Fruit fly (Drosophila melanogaster): ENCODE results near the gene Sas10.
A peak's percentile ranks its signal among the peaks of the same experiment; 100 is the strongest.

The Sas10 gene

DNA sequence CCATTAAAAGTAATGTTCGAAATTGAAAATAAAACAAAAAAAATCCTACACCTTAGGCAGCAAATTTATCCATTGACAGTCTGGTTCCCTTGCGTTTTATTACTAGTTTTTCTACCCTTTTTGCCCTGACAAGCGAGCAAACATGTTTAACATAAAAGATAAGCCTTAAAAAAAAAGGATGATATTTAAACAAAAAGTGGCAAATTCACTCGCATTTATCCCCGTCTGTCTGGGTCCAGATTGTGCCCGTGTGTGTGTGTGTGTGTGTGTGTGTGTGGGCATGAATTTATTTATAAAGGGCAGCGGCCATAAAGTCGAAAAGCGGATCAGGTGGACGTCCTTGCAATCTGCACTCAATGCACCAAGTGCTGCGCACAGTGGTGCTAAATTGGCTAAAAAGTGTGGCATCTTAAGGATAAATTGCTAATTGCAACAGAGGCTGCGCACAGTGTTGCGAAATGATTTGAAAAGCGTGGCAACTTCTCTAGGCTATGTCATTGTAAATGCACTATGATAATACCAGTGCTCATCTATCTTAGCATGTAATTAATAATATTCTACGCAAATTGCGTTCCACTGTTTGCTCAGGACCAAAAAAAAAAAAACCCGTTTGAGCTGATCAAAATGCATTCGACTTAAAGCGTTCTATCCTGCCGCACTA, 16.5 kb upstream of the Sas10 start:
- TF ChIP-seq Crg-1 (GFP tag; optimal IDR thresholded peaks at IDR 0.05): no peak
- TF ChIP-seq CG33017 (tag; optimal IDR thresholded peaks at IDR 0.05): no peak
- TF ChIP-seq CG1620 (GFP tag; optimal IDR thresholded peaks at IDR 0.05): no peak
- TF ChIP-seq Mnt (GFP tag; optimal IDR thresholded peaks at IDR 0.05): no peak

DNA sequence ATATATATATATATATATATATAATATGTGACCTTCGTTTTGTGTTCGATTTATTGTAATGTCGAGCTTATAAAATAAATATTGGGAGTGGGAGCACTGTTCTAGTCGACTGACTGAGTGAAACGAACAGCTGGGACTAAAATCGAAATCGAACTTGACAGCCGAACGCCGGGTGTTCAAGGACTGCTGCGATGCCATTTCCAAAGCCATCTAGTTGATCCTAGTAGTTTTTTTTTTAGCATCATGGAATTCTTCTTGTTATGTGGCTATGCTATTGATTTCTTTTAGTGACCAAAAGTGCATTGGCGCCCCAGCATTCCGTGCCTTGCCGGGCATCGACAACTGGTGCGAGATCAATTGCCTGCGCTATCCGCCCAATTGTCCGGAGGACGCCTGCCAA, 11.6 kb upstream of the Sas10 start, which contains the start of gene CG3323:
Gene CG3323, minus strand, starts transcription at position 101 of the 400 bp plus-strand sequence.
- TF ChIP-seq bab1 (GFP tag; optimal IDR thresholded peaks at IDR 0.05) (no peak), CG1620 (GFP tag; optimal IDR thresholded peaks at IDR 0.05) (no peak), CG33017 (tag; optimal IDR thresholded peaks at IDR 0.05) (no peak), toe (GFP tag; optimal IDR thresholded peaks at IDR 0.05) (no peak), Crg-1 (GFP tag; optimal IDR thresholded peaks at IDR 0.05) (no peak), Hr96 (GFP tag; optimal IDR thresholded peaks at IDR 0.05) (no peak), pad (GFP tag; optimal IDR thresholded peaks at IDR 0.05) (no peak), cnc (optimal IDR thresholded peaks at IDR 0.05) (no peak), cic (GFP tag; optimal IDR thresholded peaks at IDR 0.05) (no peak), tj (GFP tag; optimal IDR thresholded peaks at IDR 0.05) (no peak), Clk (GFP tag; optimal IDR thresholded peaks at IDR 0.05) (no peak)

DNA sequence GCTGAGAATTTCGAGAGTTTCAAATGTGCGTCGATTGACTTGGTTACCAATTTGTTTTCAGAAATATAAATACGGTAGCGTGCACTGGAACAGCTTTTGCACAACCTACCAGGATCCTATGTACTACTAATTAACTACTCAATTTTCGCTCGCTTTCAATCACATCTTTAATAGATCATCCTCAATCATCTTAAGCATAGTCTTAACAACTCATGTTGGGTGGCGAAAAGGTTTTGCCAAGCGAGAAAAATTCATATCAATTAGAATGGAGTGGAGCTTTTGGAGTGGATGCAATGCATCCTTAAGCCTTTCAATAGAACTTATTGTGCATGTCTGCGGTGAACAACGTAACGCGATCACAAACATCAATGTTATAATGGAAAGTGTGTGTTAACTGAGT, 9.9 kb upstream of the Sas10 start, which contains the start of gene CG17764:
Gene CG17764, minus strand, starts transcription at position 101 of the 400 bp plus-strand sequence.
- TF ChIP-seq ovo (GFP tag; optimal IDR thresholded peaks at IDR 0.05) (no peak), pad (GFP tag; optimal IDR thresholded peaks at IDR 0.05) (no peak), CG14711 (tag; optimal IDR thresholded peaks at IDR 0.05) (no peak), Mnt (GFP tag; optimal IDR thresholded peaks at IDR 0.05) (no peak), toe (GFP tag; optimal IDR thresholded peaks at IDR 0.05) (no peak), cnc (optimal IDR thresholded peaks at IDR 0.05) (no peak), kay (GFP tag; ENCODE audit: borderline replicate concordance) (no peak), CG12768 (GFP tag; optimal IDR thresholded peaks at IDR 0.05) (no peak), bab1 (GFP tag; optimal IDR thresholded peaks at IDR 0.05) (no peak), Hr96 (GFP tag; optimal IDR thresholded peaks at IDR 0.05) (no peak), CG5204 (GFP tag; optimal IDR thresholded peaks at IDR 0.05) (no peak), Crg-1 (GFP tag; optimal IDR thresholded peaks at IDR 0.05) (no peak), tj (GFP tag; optimal IDR thresholded peaks at IDR 0.05) (no peak), CG11617 (GFP tag; optimal IDR thresholded peaks at IDR 0.05) (no peak), cic (GFP tag; optimal IDR thresholded peaks at IDR 0.05) (no peak), CG33017 (tag; optimal IDR thresholded peaks at IDR 0.05) (no peak), CG1620 (GFP tag; optimal IDR thresholded peaks at IDR 0.05) (no peak)

DNA sequence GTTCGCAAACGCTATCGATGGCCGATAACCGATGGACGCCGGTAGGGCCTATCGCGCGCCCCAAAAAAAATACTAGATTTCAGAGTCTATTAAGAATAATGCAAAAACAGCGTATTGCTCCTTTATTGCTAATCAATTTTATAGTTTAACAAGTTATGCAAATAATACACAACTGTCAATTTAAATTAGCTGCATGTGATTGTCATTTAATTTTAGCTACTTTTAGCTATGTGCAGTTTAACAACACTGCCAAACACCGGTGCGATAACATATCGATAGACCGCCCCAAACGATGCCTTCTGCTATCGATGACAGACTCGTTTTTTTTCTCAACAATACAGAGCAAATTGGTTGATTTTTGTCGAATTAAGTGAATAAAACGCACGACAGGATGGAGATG, 8.2 kb upstream of the Sas10 start, which contains the start of the genes Cdk7 and snf:
Gene Cdk7, minus strand, starts transcription at position 21 of the 400 bp plus-strand sequence.
Gene snf, plus strand, starts transcription at position 280 of the 400 bp plus-strand sequence.
- peak; percentile 40 for TF ChIP-seq toe (GFP tag; optimal IDR thresholded peaks at IDR 0.05)
- no peak for TF ChIP-seq CG33017 (tag; optimal IDR thresholded peaks at IDR 0.05)
- TF ChIP-seq Mnt (GFP tag; optimal IDR thresholded peaks at IDR 0.05): peak; percentile 36
- TF ChIP-seq CG7045 (GFP tag; optimal IDR thresholded peaks at IDR 0.05): no peak
- peak; percentile 64 for TF ChIP-seq Crg-1 (GFP tag; optimal IDR thresholded peaks at IDR 0.05)
- TF ChIP-seq CG1620 (GFP tag; optimal IDR thresholded peaks at IDR 0.05): peak; percentile 37
- peak; percentile 45 for TF ChIP-seq pad (GFP tag; optimal IDR thresholded peaks at IDR 0.05)
- peak; percentile 0 for TF ChIP-seq CG11617 (GFP tag; optimal IDR thresholded peaks at IDR 0.05)
- TF ChIP-seq ovo (GFP tag; optimal IDR thresholded peaks at IDR 0.05): peak; percentile 46
- TF ChIP-seq Clk (GFP tag; optimal IDR thresholded peaks at IDR 0.05): no peak
- no peak for TF ChIP-seq CG12768 (GFP tag; optimal IDR thresholded peaks at IDR 0.05)
- peak; percentile 35 for TF ChIP-seq bab1 (GFP tag; optimal IDR thresholded peaks at IDR 0.05)
- TF ChIP-seq cic (GFP tag; optimal IDR thresholded peaks at IDR 0.05): no peak
- TF ChIP-seq CG14711 (tag; optimal IDR thresholded peaks at IDR 0.05): peak; percentile 19
- peak; percentile 23 for TF ChIP-seq tj (GFP tag; optimal IDR thresholded peaks at IDR 0.05)
- TF ChIP-seq Hr96 (GFP tag; optimal IDR thresholded peaks at IDR 0.05): peak; percentile 36
- TF ChIP-seq CG5204 (GFP tag; optimal IDR thresholded peaks at IDR 0.05): no peak
- TF ChIP-seq CG7101 (tag; optimal IDR thresholded peaks at IDR 0.05): peak; percentile 32

DNA sequence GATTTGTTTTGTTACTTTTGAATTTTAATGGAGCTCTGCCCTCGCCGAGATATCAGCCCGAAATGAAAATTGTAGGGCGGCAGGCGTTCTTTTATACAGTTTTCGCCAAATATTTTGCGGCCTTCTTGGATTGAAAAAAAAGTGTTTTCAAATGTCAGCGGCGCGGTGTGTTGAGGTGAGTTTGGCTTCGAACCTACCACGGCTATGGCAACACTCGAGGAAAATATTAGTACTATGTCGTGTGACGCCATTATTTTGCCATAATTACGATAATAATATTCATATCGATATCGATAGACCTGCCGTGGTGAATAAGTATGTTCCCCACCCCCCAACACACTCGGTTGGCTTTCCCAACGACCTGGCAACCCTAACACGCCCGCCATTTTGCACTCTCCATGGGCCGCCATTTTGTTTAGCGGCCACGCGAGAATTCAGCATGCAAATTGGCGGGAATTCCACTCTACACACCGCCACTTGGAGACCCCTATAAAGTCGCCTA, 5.3 kb upstream of the Sas10 start, which contains the start of the genes TrxT and dhd:
Gene TrxT, minus strand, starts transcription at position 51 of the 502 bp plus-strand sequence.
Gene dhd, plus strand, starts transcription at position 334 of the 502 bp plus-strand sequence.
- TF ChIP-seq CG7101 (tag; optimal IDR thresholded peaks at IDR 0.05) (peak; percentile 43), pad (GFP tag; optimal IDR thresholded peaks at IDR 0.05) (peak; percentile 81), ovo (GFP tag; optimal IDR thresholded peaks at IDR 0.05) (peak; percentile 38), Mnt (GFP tag; optimal IDR thresholded peaks at IDR 0.05) (peak; percentile 44), CG5204 (GFP tag; optimal IDR thresholded peaks at IDR 0.05) (no peak), CG1620 (GFP tag; optimal IDR thresholded peaks at IDR 0.05) (peak; percentile 2), Crg-1 (GFP tag; optimal IDR thresholded peaks at IDR 0.05) (no peak), kay (GFP tag; ENCODE audit: borderline replicate concordance) (no peak), CG14711 (tag; optimal IDR thresholded peaks at IDR 0.05) (peak; percentile 85), bab1 (GFP tag; optimal IDR thresholded peaks at IDR 0.05) (peak; percentile 9)

DNA sequence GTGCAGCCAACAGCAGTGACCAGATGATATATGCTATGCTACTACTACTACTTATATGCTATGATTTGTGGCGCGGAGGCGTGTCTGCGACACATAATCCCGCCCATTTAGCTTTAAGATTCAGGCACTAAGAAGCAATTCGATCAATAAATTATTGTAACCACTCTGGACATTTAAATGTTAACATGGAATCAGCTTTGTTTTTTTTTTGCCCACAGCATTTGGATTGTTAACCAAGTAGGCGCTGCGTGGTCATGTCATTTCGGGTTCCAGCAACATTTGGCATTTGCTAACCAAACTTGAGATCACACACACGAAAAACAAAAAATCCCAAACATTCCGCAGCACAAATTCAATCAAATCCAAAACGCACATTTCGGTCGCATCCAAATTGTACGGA, 4.3 kb upstream of the Sas10 start, which contains the start of gene CG4198:
Gene CG4198, plus strand, starts transcription at position 301 of the 400 bp plus-strand sequence.
- TF ChIP-seq kay (GFP tag; ENCODE audit: borderline replicate concordance) (no peak), CG12768 (GFP tag; optimal IDR thresholded peaks at IDR 0.05) (no peak), Hr96 (GFP tag; optimal IDR thresholded peaks at IDR 0.05) (no peak), cic (GFP tag; optimal IDR thresholded peaks at IDR 0.05) (no peak), ovo (GFP tag; optimal IDR thresholded peaks at IDR 0.05) (no peak), Crg-1 (GFP tag; optimal IDR thresholded peaks at IDR 0.05) (no peak), tj (GFP tag; optimal IDR thresholded peaks at IDR 0.05) (no peak), CG14711 (tag; optimal IDR thresholded peaks at IDR 0.05) (no peak), pad (GFP tag; optimal IDR thresholded peaks at IDR 0.05) (no peak), cnc (optimal IDR thresholded peaks at IDR 0.05) (no peak), CG7101 (tag; optimal IDR thresholded peaks at IDR 0.05) (no peak), CG7045 (GFP tag; optimal IDR thresholded peaks at IDR 0.05) (no peak), CG33017 (tag; optimal IDR thresholded peaks at IDR 0.05) (no peak), toe (GFP tag; optimal IDR thresholded peaks at IDR 0.05) (no peak)

Measured in whole organism, adult.